Worm (Caenorhabditis elegans) whole organism, late embryonic: ENCODE data around the gene mecr-1.

Experiments
- ahr-1 ChIP-seq: sonication (generic microtip); optimal IDR thresholded peaks from 2 replicates; lab custom pipeline; 2016; ENCODE audit warnings: missing genetic modification characterization, missing compliant biosample characterization
- ama-1 ChIP-seq: fragments of 150-350 bp; optimal IDR thresholded peaks from 2 replicates; lab custom pipeline; 2014
- pros-1 ChIP-seq: fragments of 150-350 bp; optimal IDR thresholded peaks from 2 replicates; lab custom pipeline; 2014; ENCODE audit warnings: missing biosample characterization, missing genetic modification reagents, missing genetic modification characterization
- tbx-2 ChIP-seq: sonication (generic microtip); optimal IDR thresholded peaks from 2 replicates; lab custom pipeline; 2016; ENCODE audit warnings: missing genetic modification characterization, missing compliant biosample characterization

DNA sequence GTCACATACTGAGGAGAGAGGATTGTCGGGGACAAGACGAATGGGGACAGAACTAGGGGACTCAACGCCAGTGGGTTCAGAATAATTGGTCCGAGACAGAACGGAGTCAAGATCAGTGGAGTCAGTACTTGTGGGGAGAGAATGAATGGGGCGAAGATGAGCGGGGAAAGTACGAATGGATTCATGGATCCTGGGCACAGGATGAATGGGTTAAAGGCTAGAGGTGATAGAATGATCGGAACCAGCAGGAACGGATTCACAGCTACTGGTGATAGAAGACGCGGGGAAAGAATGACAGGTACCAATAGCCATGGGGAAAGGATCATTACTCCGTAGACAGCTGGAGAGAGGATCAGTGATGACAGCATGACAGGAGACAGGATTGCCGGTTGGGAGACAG lies 47.5 kb downstream of the mecr-1 start:
- TF ChIP-seq pros-1 (tag; lab: Kevin White, UChicago) (no peak), ahr-1 (tag; lab: Kevin White, UChicago) (no peak), ama-1 (lab: Kevin White, UChicago) (no peak), tbx-2 (tag; lab: Kevin White, UChicago) (no peak)
